Worm (Caenorhabditis elegans): ENCODE data around the gene H37A05.2.

ce11 chrV:13681445-13681844 is 47.4 kb upstream of the H37A05.2 start:
- TF ChIP-seq fkh-10 (GFP tag; optimal IDR thresholded peaks at IDR 0.05) (peak; percentile 82), ceh-82 (tag; optimal IDR thresholded peaks at IDR 0.05) (no peak), ama-1 (optimal IDR thresholded peaks at IDR 0.05) (no peak), fos-1 (tag; optimal IDR thresholded peaks at IDR 0.05) (no peak), nhr-76 (tag; optimal IDR thresholded peaks at IDR 0.05) (no peak), lin-39 (tag; optimal IDR thresholded peaks at IDR 0.05) (no peak), hlh-17 (GFP tag; optimal IDR thresholded peaks at IDR 0.05; ENCODE audit: borderline replicate concordance) (no peak), unc-62 (GFP tag; optimal IDR thresholded peaks at IDR 0.05) (no peak), egl-27 (tag; optimal IDR thresholded peaks at IDR 0.05) (no peak), lin-15B (tag; optimal IDR thresholded peaks at IDR 0.05) (no peak), lin-13 (GFP tag; optimal IDR thresholded peaks at IDR 0.05) (no peak), nhr-12 (tag; optimal IDR thresholded peaks at IDR 0.05) (no peak), ztf-11 (tag; optimal IDR thresholded peaks at IDR 0.05) (no peak)
